Worm (Caenorhabditis elegans) whole organism, L2 larva: Measurements from ENCODE around the gene Y11D7A.5.

Experiments
- blmp-1 ChIP-seq: sonication (generic microtip); optimal IDR thresholded peaks from 2 replicates; lab custom pipeline; 2017; ENCODE audit warnings: missing genetic modification characterization, mild to moderate bottlenecking, missing compliant biosample characterization, antibody characterized with exemption, moderate library complexity; ENCODE audit not compliant: insufficient read depth
- fos-1 ChIP-seq: fragments of 150-350 bp; optimal IDR thresholded peaks from 2 replicates; lab custom pipeline; 2014; ENCODE audit warnings: missing biosample characterization, missing genetic modification characterization

ce11 chrIV:9210841-9211240 lies 34.5 kb downstream of the Y11D7A.5 start:
- TF ChIP-seq blmp-1 (tag; lab: Kevin White, UChicago) (no peak), fos-1 (tag; lab: Kevin White, UChicago) (no peak)
